Worm (Caenorhabditis elegans) whole organism, young adult: Measurements from ENCODE around the gene chil-13.

ENCODE experiments used
- B0019.2 ChIP-seq: fragments of 200-800 bp; sonication (Bioruptor generic); conservative IDR thresholded peaks from 2 replicates; pipeline ENCODE4 v1.3.6; 2022; ENCODE audit warnings: missing genetic modification reagents, missing genetic modification characterization, missing compliant biosample characterization
- B0035.1 ChIP-seq: sonication (generic microtip); optimal IDR thresholded peaks from 2 replicates; lab custom pipeline; 2016; ENCODE audit warnings: missing genetic modification characterization, mild to moderate bottlenecking, missing compliant biosample characterization, missing genotype, missing genetic modification reagents
- B0261.1 ChIP-seq: sonication (generic microtip); optimal IDR thresholded peaks from 2 replicates; lab custom pipeline; 2016; ENCODE audit warnings: mild to moderate bottlenecking, missing genetic modification characterization, moderate library complexity, missing compliant biosample characterization
- B0336.3 ChIP-seq: fragments of 200-800 bp; sonication (Bioruptor generic); IDR thresholded peaks from 2 replicates; pipeline ENCODE4 v1.3.6; 2022; ENCODE audit warnings: missing genetic modification characterization, missing compliant biosample characterization
- D2030.7 ChIP-seq: fragments of 200-800 bp; sonication (Bioruptor generic); IDR thresholded peaks from 2 replicates; pipeline ENCODE4 v1.3.6; 2022; ENCODE audit warnings: missing genetic modification reagents, missing genetic modification characterization, missing compliant biosample characterization
- F10E7.11 ChIP-seq: sonication (generic microtip); optimal IDR thresholded peaks from 2 replicates; lab custom pipeline; 2017; ENCODE audit warnings: mild to moderate bottlenecking, missing genetic modification characterization, moderate library complexity, missing compliant biosample characterization
- F57C9.4 ChIP-seq: sonication (generic microtip); optimal IDR thresholded peaks from 2 replicates; lab custom pipeline; 2017; ENCODE audit warnings: mild to moderate bottlenecking, missing genetic modification characterization, missing compliant biosample characterization
- T07F8.4 ChIP-seq: sonication (generic microtip); optimal IDR thresholded peaks from 2 replicates; lab custom pipeline; 2016; ENCODE audit warnings: mild to moderate bottlenecking, missing genetic modification characterization, moderate library complexity, missing compliant biosample characterization
- Y53G8AR.9 ChIP-seq: fragments of 200-800 bp; sonication (Bioruptor generic); conservative IDR thresholded peaks from 2 replicates; pipeline ENCODE4 v1.3.6; 2022; ENCODE audit warnings: missing genetic modification reagents, missing genetic modification characterization, missing compliant biosample characterization
- Y95B8A.8 ChIP-seq: fragments of 200-800 bp; sonication (Bioruptor generic); IDR thresholded peaks from 2 replicates; pipeline ENCODE4 v1.3.6; 2022; ENCODE audit warnings: missing genetic modification reagents, missing genetic modification characterization, missing compliant biosample characterization
- attf-3 ChIP-seq: fragments of 200-800 bp; sonication (Bioruptor generic); conservative IDR thresholded peaks from 2 replicates; pipeline ENCODE4 v1.3.6; 2022; ENCODE audit warnings: missing genetic modification reagents, missing genetic modification characterization, missing compliant biosample characterization
- attf-6 ChIP-seq: fragments of 200-800 bp; sonication (Bioruptor generic); IDR thresholded peaks from 2 replicates; pipeline ENCODE4 v1.3.6; 2022; ENCODE audit warnings: missing genetic modification reagents, missing genetic modification characterization, missing compliant biosample characterization
- bed-1 ChIP-seq: fragments of 200-800 bp; sonication (Bioruptor generic); IDR thresholded peaks from 2 replicates; pipeline ENCODE4 v1.3.6; 2022; ENCODE audit warnings: missing genetic modification reagents, missing genetic modification characterization, missing compliant biosample characterization
- bed-2 ChIP-seq: fragments of 200-800 bp; sonication (Bioruptor generic); IDR thresholded peaks from 2 replicates; pipeline ENCODE4 v1.3.6; 2022; ENCODE audit warnings: missing genetic modification reagents, missing genetic modification characterization, missing compliant biosample characterization
- cebp-1 ChIP-seq, 2 experiments: fragments of 200-800 bp in 1 of 2; sonication (Bioruptor generic) in 1 of 2; sonication (generic microtip) in 1 of 2; IDR thresholded peaks in 1 of 2; optimal IDR thresholded peaks in 1 of 2; 2 replicates each; pipeline versions ENCODE4 v1.3.6 to Lab custom; 2017 to 2022; ENCODE audit warnings: missing compliant biosample characterization in 2 of 2, missing genetic modification characterization in 2 of 2, mild to moderate bottlenecking in 1 of 2, missing genetic modification reagents in 1 of 2, moderate library complexity in 1 of 2
- ceh-58 ChIP-seq: fragments of 200-800 bp; sonication (Bioruptor generic); IDR thresholded peaks from 2 replicates; pipeline ENCODE4 v1.3.6; 2022; ENCODE audit warnings: missing genetic modification characterization, missing compliant biosample characterization
- ceh-91 ChIP-seq: fragments of 200-800 bp; sonication (Bioruptor generic); IDR thresholded peaks from 2 replicates; pipeline ENCODE4 v1.3.6; 2022; ENCODE audit warnings: missing genetic modification reagents, missing genetic modification characterization, missing compliant biosample characterization
- die-1 ChIP-seq: sonication (generic microtip); optimal IDR thresholded peaks from 2 replicates; lab custom pipeline; 2016; ENCODE audit warnings: missing genotype, mild to moderate bottlenecking, missing genetic modification characterization, missing compliant biosample characterization
- dpl-1 ChIP-seq: fragments of 150-350 bp; optimal IDR thresholded peaks from 2 replicates; lab custom pipeline; 2014; ENCODE audit warnings: missing biosample characterization, missing genetic modification reagents, missing genetic modification characterization
- efl-1 ChIP-seq: fragments of 150-350 bp; optimal IDR thresholded peaks from 2 replicates; lab custom pipeline; 2014; ENCODE audit warnings: missing biosample characterization, missing genetic modification reagents, missing genetic modification characterization
- gei-17 ChIP-seq: fragments of 200-800 bp; sonication (Bioruptor generic); optimal IDR thresholded peaks from 2 replicates; lab custom pipeline; 2018; ENCODE audit warnings: mild to moderate bottlenecking, missing genetic modification characterization, missing compliant biosample characterization
- him-1 ChIP-seq: sonication (generic microtip); optimal IDR thresholded peaks from 2 replicates; lab custom pipeline; 2016; ENCODE audit warnings: missing genotype, missing genetic modification reagents, missing genetic modification characterization, missing compliant biosample characterization
- hlh-12 ChIP-seq: sonication (generic microtip); optimal IDR thresholded peaks from 2 replicates; lab custom pipeline; 2016; ENCODE audit warnings: missing genetic modification characterization, missing compliant biosample characterization
- hrde-1 ChIP-seq: sonication (generic microtip); optimal IDR thresholded peaks from 2 replicates; lab custom pipeline; 2016; ENCODE audit warnings: missing genetic modification characterization, mild to moderate bottlenecking, missing compliant biosample characterization, moderate library complexity, missing genotype, missing genetic modification reagents, borderline replicate concordance
- hsf-1 ChIP-seq: fragments of 200-800 bp; sonication (Bioruptor generic); IDR thresholded peaks from 2 replicates; pipeline ENCODE4 v1.3.6; 2022; ENCODE audit warnings: missing genetic modification reagents, missing genetic modification characterization, missing compliant biosample characterization
- lin-26 ChIP-seq: fragments of 200-800 bp; sonication (Bioruptor generic); IDR thresholded peaks from 2 replicates; pipeline ENCODE4 v1.3.6; 2022; ENCODE audit warnings: missing genetic modification reagents, missing genetic modification characterization, missing compliant biosample characterization
- nfyb-1 ChIP-seq: fragments of 200-800 bp; sonication (Bioruptor generic); IDR thresholded peaks from 2 replicates; pipeline ENCODE4 v1.3.6; 2022; ENCODE audit warnings: missing genetic modification reagents, missing genetic modification characterization, missing compliant biosample characterization
- nhr-27 ChIP-seq: fragments of 200-800 bp; sonication (Bioruptor generic); optimal IDR thresholded peaks from 2 replicates; lab custom pipeline; 2018; ENCODE audit warnings: mild to moderate bottlenecking, missing genetic modification characterization, moderate library complexity, missing compliant biosample characterization
- nhr-80 ChIP-seq: sonication (generic microtip); optimal IDR thresholded peaks from 2 replicates; lab custom pipeline; 2016; ENCODE audit warnings: missing genetic modification characterization, missing compliant biosample characterization
- pha-4 ChIP-seq: fragments of 150-350 bp; sonication (generic microtip); optimal IDR thresholded peaks from 2 replicates; lab custom pipeline; 2014; ENCODE audit warnings: missing biosample characterization, missing genetic modification reagents, missing genetic modification characterization
- rec-8 ChIP-seq, 2 experiments: sonication (generic microtip); optimal IDR thresholded peaks; 2 replicates each; lab custom pipeline; 2016; ENCODE audit warnings: mild to moderate bottlenecking in 2 of 2, missing genetic modification characterization in 2 of 2, missing genetic modification reagents in 2 of 2, missing genotype in 2 of 2, missing biosample characterization in 1 of 2, missing compliant biosample characterization in 1 of 2, moderate library complexity in 1 of 2
- repo-1 ChIP-seq: sonication (generic microtip); optimal IDR thresholded peaks from 2 replicates; lab custom pipeline; 2017; ENCODE audit warnings: mild to moderate bottlenecking, missing genetic modification characterization, missing compliant biosample characterization
- sdz-38 ChIP-seq: sonication (generic microtip); optimal IDR thresholded peaks from 2 replicates; lab custom pipeline; 2016; ENCODE audit warnings: missing genotype, missing genetic modification characterization, missing compliant biosample characterization
- snpc-4 ChIP-seq, 5 experiments: fragments of 150-350 bp in 1 of 5; sonication (generic microtip) in 4 of 5; optimal IDR thresholded peaks; 2 replicates each; lab custom pipeline; 2014 to 2018; ENCODE audit warnings: missing genetic modification characterization in 5 of 5, missing biosample characterization in 3 of 5, antibody characterized with exemption in 2 of 5, mild to moderate bottlenecking in 2 of 5, missing compliant biosample characterization in 2 of 5, missing genotype in 2 of 5, moderate library complexity in 2 of 5, missing genetic modification reagents in 1 of 5
- zfh-2 ChIP-seq: fragments of 200-800 bp; sonication (Bioruptor generic); conservative IDR thresholded peaks from 2 replicates; pipeline ENCODE4 v1.3.6; 2022; ENCODE audit warnings: missing genetic modification reagents, missing genetic modification characterization, missing compliant biosample characterization
- ztf-18 ChIP-seq: sonication (generic microtip); optimal IDR thresholded peaks from 2 replicates; lab custom pipeline; 2016; ENCODE audit warnings: missing genotype, mild to moderate bottlenecking, missing genetic modification characterization, missing compliant biosample characterization
- ztf-22 ChIP-seq: fragments of 200-800 bp; sonication (Bioruptor generic); optimal IDR thresholded peaks from 2 replicates; lab custom pipeline; 2018; ENCODE audit warnings: mild to moderate bottlenecking, missing genetic modification characterization, moderate library complexity, missing compliant biosample characterization
- ztf-25 ChIP-seq: fragments of 200-800 bp; sonication (Bioruptor generic); IDR thresholded peaks from 2 replicates; pipeline ENCODE4 v1.3.6; 2022; ENCODE audit warnings: missing genetic modification reagents, missing genetic modification characterization, missing compliant biosample characterization

Gene chil-13

DNA sequence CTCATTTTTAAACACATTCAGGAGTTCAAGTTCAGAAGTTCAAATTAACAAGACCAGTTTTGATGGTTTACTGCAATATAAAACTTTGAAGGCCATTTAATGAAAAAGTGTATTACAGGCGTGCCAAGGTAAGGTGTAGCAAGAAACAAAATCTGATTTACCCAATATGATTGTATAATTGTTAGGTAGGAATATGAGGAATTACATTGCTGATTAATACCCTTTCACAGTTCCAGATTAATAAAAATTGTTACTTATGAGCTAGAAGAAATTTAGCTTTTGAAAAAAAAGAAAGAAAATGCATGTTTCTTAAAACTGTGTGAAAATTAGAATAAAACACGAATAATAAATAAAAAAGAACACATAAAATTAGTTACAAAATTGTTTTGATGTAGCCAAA, 4.5 kb downstream of the chil-13 start, which contains the start of gene kin-15:
Gene kin-15 (minus strand): TSS at position 101 of the 400 bp plus-strand sequence.
- TF ChIP-seq bed-2 (GFP tag; lab: Robert Waterston, UW) = no peak
- no peak for TF ChIP-seq nfyb-1 (GFP tag; lab: Robert Waterston, UW)

DNA sequence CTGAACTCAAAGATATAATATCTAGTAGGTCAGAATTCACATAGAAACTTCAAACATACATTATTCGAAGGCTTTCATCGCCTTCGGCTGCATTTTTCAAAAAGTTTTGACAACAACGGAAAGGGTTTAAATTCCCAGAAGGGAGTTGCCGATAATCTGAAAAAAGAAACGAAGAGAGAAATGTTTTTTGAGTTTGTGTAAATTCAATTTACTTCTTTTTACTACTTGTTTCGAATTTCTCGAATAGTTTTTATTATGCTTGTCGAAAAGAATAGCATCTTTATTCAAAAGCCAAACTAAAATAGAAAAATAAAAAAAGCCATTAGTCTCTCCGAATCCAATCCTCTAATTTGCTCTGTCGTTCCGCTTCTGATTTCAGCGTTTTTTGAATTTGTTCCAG, 7.0 kb downstream of the chil-13 start:
- TF ChIP-seq die-1 (tag; lab: Kevin White, UChicago) (no peak), T07F8.4 (tag; lab: Kevin White, UChicago) (no peak), repo-1 (tag; lab: Kevin White, UChicago) (no peak), efl-1 (no peak), B0336.3 (GFP tag; lab: Robert Waterston, UW) (no peak), B0019.2 (GFP tag; lab: Robert Waterston, UW) (no peak), B0035.1 (tag; lab: Kevin White, UChicago) (no peak), ztf-22 (GFP tag; lab: Kevin White, UChicago) (no peak), nfyb-1 (GFP tag; lab: Robert Waterston, UW) (no peak), hsf-1 (GFP tag; lab: Robert Waterston, UW) (no peak), rec-8 (tag; optimal IDR thresholded peaks at IDR 0.05; lab: Kevin White, UChicago) (no peak), hlh-12 (tag; lab: Kevin White, UChicago) (no peak), cebp-1 (GFP tag; IDR thresholded peaks at IDR 0.05; lab: Robert Waterston, UW) (no peak), cebp-1 (tag; optimal IDR thresholded peaks at IDR 0.05; lab: Kevin White, UChicago) (no peak), attf-3 (no peak), Y95B8A.8 (no peak), gei-17 (GFP tag; lab: Kevin White, UChicago) (no peak), lin-26 (GFP tag; lab: Robert Waterston, UW) (no peak), sdz-38 (no peak), ceh-58 (GFP tag; lab: Robert Waterston, UW) (no peak), ztf-18 (tag; lab: Kevin White, UChicago) (no peak)
- TF ChIP-seq, all 124 proteins: peak for 0

- TF ChIP-seq ztf-25 (GFP tag; lab: Robert Waterston, UW) (no peak), B0261.1 (tag; lab: Kevin White, UChicago) (no peak)
Measured at ce11 chrII:9427644-9428043, 10.5 kb downstream of the chil-13 start, which contains the start of gene M176.5. M176.5 (minus strand) TSS chrII:9427744.

DNA sequence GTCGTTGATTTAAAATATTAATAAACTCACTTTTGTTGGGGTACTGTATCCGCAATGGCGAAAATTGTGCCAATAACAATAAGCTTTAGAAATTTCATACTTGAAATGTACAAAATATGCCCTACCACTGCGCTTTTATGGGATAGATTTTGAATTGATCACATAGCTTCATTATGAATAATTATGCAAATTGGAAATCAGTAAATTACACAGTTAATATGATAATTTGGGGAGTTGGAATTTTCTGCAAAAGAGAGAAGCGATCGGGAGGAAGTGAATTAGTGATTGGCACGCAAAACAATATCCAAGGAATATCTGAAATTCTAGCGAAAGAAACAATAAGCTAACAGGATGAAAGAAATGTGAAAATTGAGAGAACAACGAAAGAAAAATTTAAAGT, 12.1 kb downstream of the chil-13 start, which contains the start of gene M176.10:
Gene M176.10 (minus strand): TSS at position 101 of the 400 bp plus-strand sequence.
- TF ChIP-seq bed-1 (GFP tag; lab: Robert Waterston, UW) (no peak), sdz-38 (no peak), nhr-80 (no peak), D2030.7 (no peak)

- TF ChIP-seq attf-6 (GFP tag; lab: Robert Waterston, UW) = no peak
- TF ChIP-seq F10E7.11 (tag; lab: Kevin White, UChicago) = no peak
- no peak for TF ChIP-seq dpl-1 (GFP tag; lab: Kevin White, UChicago)
- no peak for TF ChIP-seq B0261.1 (tag; lab: Kevin White, UChicago)
- no peak for TF ChIP-seq nhr-27 (tag; lab: Kevin White, UChicago)
- no peak for TF ChIP-seq zfh-2 (GFP tag; lab: Robert Waterston, UW)
- TF ChIP-seq Y53G8AR.9 (GFP tag; lab: Robert Waterston, UW) = no peak
- no peak for TF ChIP-seq die-1 (tag; lab: Kevin White, UChicago)
- no peak for TF ChIP-seq him-1
- TF ChIP-seq snpc-4 (GFP tag; optimal IDR thresholded peaks at IDR 0.05; lab: Kevin White, UChicago) = no peak
- TF ChIP-seq snpc-4 (tag; optimal IDR thresholded peaks at IDR 0.05; lab: Kevin White, UChicago) = no peak
- TF ChIP-seq F57C9.4 = no peak
- no peak for TF ChIP-seq ceh-91
- no peak for TF ChIP-seq pha-4 (tag; lab: Kevin White, UChicago)
- no peak for TF ChIP-seq hrde-1 (tag; lab: Kevin White, UChicago)
Measured at ce11 chrII:9421969-9422368, 16.2 kb downstream of the chil-13 start, which contains the start of gene M176.11. M176.11 (plus strand) TSS chrII:9422269.
